Worm (Caenorhabditis elegans): ENCODE results near the gene T24E12.6.

The T24E12.6 gene

DNA sequence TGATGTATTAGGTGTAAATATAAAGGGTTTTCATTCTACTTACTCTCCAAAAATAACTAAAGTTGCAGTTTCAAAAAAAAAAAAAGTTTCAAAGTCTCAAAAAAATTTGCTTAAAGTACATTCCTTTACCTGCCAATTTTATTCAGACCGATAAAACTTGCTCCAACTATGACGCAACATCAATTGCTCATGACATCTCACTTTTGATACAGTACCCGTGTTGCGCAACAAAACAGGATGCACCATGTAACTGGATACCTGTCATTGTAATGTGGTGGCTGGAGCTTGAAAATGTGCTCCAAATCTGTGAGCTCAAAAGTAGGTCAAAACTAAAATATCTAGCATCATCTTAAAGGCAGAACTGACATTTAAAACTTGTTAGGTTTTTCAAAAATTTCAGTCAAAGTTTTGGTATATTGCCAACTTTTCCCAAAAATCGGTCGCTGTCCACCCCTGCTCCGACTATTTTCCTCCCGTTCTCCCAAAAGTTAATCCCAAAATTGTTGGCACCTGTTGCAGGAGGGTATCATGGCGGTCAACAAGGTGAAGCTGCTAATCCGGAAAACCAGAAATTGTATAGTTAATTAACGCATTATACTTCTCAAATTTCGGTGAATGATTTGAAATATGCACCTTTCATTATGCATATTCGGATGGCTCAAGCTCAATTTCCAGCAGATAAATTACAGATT lies 21.0 kb upstream of the T24E12.6 start, which contains the start of gene T24E12.2:
Gene T24E12.2, plus strand, starts transcription at position 642 of the 692 bp plus-strand sequence.
- TF ChIP-seq W03F9.2 (tag; optimal IDR thresholded peaks at IDR 0.05) (no peak), him-1 (tag; optimal IDR thresholded peaks at IDR 0.05) (no peak), dao-5 (tag; optimal IDR thresholded peaks at IDR 0.05) (no peak)

DNA sequence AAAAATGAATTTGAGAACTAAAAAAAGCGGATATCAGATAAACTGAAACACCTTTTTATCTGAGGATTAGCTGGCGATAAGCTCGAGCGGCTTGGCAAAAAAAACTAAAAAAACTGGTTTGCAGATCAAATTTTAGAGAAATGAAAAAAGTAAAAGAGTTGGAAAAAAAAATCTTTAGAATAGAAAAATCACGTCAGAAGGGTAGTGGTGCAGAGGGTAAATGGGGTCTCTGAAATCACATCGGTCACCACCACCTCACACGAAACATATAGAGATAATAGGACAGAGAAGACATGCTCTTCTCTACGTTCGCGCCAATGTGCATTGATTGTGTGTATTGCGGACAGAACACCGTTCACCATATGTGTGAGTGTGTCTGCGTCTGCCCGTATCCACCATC lies 19.7 kb upstream of the T24E12.6 start:
- TF ChIP-seq W03F9.2 (tag; optimal IDR thresholded peaks at IDR 0.05) (no peak), dao-5 (tag; optimal IDR thresholded peaks at IDR 0.05) (no peak), him-1 (tag; optimal IDR thresholded peaks at IDR 0.05) (no peak)

DNA sequence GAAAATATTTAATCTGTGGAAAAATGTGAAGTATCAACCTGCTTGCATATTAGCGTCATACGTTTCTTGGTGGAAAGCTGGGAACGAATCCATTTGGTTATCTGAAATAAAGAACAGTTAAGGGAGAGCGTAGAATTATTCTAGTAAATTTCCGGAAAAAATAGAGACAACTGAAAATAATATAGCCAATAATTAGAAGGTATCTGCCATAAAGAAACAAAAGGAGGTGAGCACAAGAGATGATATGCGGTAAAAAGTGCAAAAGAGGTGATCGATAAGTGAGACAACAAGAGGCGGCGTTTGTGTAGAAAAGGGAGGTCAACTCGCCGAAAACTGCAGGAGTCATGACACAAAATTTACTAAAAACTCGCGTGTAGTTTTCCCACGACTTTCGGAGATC lies 18.0 kb upstream of the T24E12.6 start, which contains the start of gene T24E12.11:
Gene T24E12.11, minus strand, starts transcription at position 101 of the 400 bp plus-strand sequence.
- TF ChIP-seq him-1 (tag; optimal IDR thresholded peaks at IDR 0.05) (no peak), dao-5 (tag; optimal IDR thresholded peaks at IDR 0.05) (no peak), W03F9.2 (tag; optimal IDR thresholded peaks at IDR 0.05) (no peak)

DNA sequence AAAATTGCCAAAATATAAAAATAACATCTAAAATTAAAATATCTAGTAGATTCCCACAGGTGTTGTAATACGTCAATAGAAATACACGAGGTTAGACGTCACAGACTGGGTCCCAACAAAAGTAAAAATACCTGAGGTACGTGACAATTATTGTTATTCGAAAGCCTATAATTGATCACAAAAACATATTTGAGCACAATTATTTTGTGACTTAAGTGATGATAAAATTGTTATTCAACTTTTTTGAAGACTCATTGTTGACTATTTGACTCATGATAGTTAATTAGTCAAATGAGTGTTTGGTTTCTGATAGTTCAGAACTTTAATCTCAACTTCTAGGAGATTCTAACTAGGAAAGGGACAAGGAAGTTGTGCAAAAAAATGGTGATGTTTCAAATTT lies 16.3 kb upstream of the T24E12.6 start:
- TF ChIP-seq dao-5 (tag; optimal IDR thresholded peaks at IDR 0.05) = no peak
- no peak for TF ChIP-seq him-1 (tag; optimal IDR thresholded peaks at IDR 0.05)
- no peak for TF ChIP-seq W03F9.2 (tag; optimal IDR thresholded peaks at IDR 0.05)

DNA sequence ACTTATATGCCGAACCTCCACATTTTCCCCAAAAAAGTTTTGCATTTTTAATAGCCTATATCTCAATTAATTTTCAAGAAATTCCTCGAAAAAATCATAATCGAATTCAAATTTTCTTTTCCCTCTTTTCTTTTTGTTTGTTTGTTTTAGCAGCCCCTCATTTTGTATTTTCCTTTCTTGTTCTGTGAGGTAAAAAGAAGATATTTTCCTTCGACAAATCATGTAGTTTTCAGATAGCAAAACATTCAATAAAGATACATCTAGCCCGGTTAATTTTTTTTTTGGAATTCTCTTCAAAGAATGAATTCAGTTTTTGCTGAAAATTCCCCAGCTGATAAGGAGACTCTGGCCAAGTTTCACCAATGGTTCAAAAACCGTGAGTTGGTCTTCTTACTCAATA lies 14.2 kb upstream of the T24E12.6 start, which contains the start of gene T24E12.3:
Gene T24E12.3, plus strand, starts transcription at position 301 of the 400 bp plus-strand sequence.
- no peak for TF ChIP-seq dao-5 (tag; optimal IDR thresholded peaks at IDR 0.05)
- no peak for TF ChIP-seq him-1 (tag; optimal IDR thresholded peaks at IDR 0.05)
- no peak for TF ChIP-seq W03F9.2 (tag; optimal IDR thresholded peaks at IDR 0.05)

DNA sequence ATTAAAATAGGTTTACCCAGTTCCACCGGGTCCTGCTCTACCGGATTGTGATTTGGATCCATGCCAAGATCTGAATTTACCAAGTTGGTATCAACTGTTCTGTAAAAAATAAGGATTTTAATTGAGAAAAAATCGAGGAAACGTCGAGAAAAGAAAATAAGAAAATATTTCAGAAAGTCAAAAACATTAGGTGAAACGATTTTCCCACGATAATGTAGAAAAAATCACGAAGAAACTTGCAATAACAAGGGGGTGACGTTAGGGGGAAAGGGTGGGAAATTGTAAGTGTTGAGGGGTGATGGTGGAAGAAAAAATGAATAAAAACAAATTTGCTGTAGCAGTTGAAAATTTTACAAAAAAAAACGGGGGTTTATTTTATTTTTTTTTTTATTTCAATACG lies 11.6 kb upstream of the T24E12.6 start, which contains the start of gene T24E12.10:
Gene T24E12.10, minus strand, starts transcription at position 101 of the 400 bp plus-strand sequence.
- no peak for TF ChIP-seq W03F9.2 (tag; optimal IDR thresholded peaks at IDR 0.05)
- no peak for TF ChIP-seq dao-5 (tag; optimal IDR thresholded peaks at IDR 0.05)
- TF ChIP-seq him-1 (tag; optimal IDR thresholded peaks at IDR 0.05) = no peak

DNA sequence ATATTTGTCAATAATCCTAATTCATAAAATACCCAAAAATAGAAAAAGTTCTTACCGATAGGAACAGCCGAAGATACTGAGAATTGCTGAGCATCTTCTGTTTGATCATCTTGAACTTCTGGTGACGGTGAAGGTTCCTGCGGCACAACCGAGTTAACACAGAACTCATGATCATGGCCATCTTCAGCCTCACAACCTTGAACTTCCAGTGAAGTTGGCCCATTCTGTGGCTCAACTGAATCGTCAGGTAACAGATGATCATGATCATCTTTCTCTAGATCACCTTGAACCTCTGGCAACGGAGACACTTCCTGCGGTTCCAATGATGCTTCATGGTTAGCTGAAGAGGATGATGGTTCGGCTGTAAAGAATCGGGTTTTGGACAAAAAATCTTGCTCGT lies 10.1 kb upstream of the T24E12.6 start:
- TF ChIP-seq him-1 (tag; optimal IDR thresholded peaks at IDR 0.05) = no peak
- no peak for TF ChIP-seq W03F9.2 (tag; optimal IDR thresholded peaks at IDR 0.05)
- TF ChIP-seq dao-5 (tag; optimal IDR thresholded peaks at IDR 0.05) = no peak

DNA sequence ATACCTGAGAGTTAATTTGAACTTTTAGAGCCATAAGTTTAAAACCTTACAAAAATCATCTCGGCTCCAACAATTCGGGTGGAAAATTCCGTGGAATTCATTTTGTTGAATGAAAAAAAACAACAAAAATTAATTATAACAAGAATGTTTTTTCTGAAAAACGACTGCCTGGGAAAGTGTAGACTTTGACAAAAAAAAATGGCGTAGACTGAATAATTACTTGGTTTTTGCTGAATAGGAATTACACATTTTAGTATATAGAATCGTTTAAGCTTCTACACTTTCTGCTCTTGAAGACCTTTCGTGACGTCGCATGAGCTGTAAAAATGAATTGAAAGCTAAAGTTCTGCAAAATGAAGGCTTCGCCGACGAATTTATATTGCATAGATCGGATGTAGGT lies 3.0 kb upstream of the T24E12.6 start, which contains the start of gene srx-112:
Gene srx-112, minus strand, starts transcription at position 101 of the 400 bp plus-strand sequence.
- TF ChIP-seq him-1 (tag; optimal IDR thresholded peaks at IDR 0.05) = no peak
- no peak for TF ChIP-seq W03F9.2 (tag; optimal IDR thresholded peaks at IDR 0.05)
- TF ChIP-seq dao-5 (tag; optimal IDR thresholded peaks at IDR 0.05) = no peak

DNA sequence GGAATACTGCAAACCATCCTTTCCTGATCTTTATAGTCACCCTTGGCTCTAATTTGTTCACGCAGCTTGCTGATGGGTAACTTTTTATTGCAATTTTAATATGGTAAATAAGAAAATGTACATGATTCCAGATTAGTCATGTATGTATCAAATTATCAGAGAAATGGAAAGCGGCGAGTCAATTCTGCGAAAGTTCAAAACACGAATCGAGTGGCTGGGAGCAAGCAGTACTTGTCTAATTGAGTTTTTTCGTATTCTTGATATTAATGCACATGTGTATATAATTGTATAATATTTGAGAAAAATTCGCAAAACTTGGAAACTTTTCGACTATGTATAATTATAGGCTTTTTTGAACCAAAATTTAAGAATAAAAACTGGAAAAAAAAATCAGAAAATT lies 2.5 kb downstream of the T24E12.6 start, which contains the start of gene T24E12.12:
Gene T24E12.12, plus strand, starts transcription at position 281 of the 400 bp plus-strand sequence.
- TF ChIP-seq dao-5 (tag; optimal IDR thresholded peaks at IDR 0.05) (no peak), him-1 (tag; optimal IDR thresholded peaks at IDR 0.05) (no peak), W03F9.2 (tag; optimal IDR thresholded peaks at IDR 0.05) (no peak)

DNA sequence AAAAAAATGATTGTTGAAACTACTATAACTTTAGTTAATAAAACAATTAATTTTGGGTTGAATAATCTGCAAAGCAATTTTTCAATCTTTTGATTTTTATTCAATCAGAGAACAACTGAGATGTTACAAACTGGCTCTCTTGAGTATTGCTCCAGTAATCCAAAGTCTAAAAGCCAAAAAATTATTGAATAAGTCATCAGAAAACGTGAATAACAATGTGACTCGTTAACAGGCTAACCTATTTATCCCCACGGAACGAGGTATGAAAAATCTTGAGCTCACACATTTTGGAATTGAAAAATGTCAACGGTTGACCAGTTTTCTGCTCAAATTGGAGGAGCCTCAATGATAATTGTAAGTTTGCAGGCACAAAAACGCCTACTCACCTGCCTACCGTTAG lies 4.0 kb downstream of the T24E12.6 start, which contains the start of gene srx-111:
Gene srx-111, plus strand, starts transcription at position 301 of the 400 bp plus-strand sequence.
- TF ChIP-seq dao-5 (tag; optimal IDR thresholded peaks at IDR 0.05) = no peak
- no peak for TF ChIP-seq him-1 (tag; optimal IDR thresholded peaks at IDR 0.05)
- TF ChIP-seq W03F9.2 (tag; optimal IDR thresholded peaks at IDR 0.05) = no peak

DNA sequence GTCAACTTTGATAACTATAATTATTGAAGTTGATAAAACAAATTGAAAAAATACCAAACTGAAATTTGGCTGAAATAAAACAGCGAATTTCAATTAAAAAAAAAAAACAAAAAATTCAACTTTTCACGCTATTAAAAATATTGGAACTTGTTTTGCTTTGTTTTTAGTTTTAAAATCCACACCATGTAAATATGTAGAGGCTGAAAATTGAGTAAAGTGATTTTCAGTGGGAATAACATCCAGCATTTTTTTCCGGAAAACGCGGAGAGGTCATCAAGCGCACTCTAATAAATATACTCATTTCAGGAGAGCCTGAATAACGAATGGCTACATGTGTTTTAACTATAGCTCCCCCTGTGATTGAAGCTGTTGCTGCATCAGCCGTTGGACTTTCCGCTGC lies 7.9 kb downstream of the T24E12.6 start, which contains the start of gene rcd-1:
Gene rcd-1, plus strand, starts transcription at position 301 of the 400 bp plus-strand sequence.
- no peak for TF ChIP-seq dao-5 (tag; optimal IDR thresholded peaks at IDR 0.05)
- TF ChIP-seq him-1 (tag; optimal IDR thresholded peaks at IDR 0.05) = no peak
- TF ChIP-seq W03F9.2 (tag; optimal IDR thresholded peaks at IDR 0.05) = no peak

DNA sequence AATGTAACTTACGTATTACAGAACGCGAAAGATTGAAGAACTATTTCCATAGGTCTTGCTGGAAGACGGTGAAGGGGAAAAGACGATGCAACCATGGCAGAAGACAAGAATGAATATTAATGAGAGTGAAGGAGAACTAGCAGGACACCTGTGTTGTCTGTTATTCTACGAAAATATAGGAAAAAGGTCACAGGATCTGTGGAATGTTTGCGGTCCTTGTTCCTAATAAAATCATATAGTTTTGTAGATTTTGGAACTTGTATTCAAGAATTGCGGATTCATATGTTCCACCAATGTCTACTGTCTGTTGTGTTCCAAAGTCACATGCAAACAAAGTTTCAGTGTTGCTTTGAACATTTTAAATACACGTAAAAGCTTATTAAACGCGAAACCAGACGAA lies 9.3 kb downstream of the T24E12.6 start, which contains the start of gene sdz-11:
Gene sdz-11, minus strand, starts transcription at position 101 of the 400 bp plus-strand sequence.
- TF ChIP-seq W03F9.2 (tag; optimal IDR thresholded peaks at IDR 0.05) (no peak), dao-5 (tag; optimal IDR thresholded peaks at IDR 0.05) (no peak), him-1 (tag; optimal IDR thresholded peaks at IDR 0.05) (no peak)

DNA sequence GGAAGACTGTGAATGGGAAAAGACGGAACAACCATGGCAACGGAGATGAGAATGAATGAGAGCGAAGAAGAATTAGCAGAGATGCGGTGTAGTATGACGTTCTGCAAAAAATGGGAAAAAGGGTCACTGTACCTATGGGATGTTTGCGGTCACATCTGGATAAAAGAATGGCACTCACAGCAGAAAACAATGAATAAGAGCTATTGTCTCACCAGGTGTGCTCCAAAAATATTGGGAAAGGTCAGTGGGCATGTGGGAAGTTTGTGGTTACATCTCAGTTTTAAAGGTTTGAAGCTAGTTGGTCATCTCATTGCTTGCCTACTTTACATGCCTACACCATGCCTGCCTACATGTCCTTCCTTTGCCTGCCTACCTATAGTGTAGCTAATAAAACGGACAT lies 10.8 kb downstream of the T24E12.6 start, which contains the start of gene fbxb-91:
Gene fbxb-91, minus strand, starts transcription at position 101 of the 400 bp plus-strand sequence.
- TF ChIP-seq him-1 (tag; optimal IDR thresholded peaks at IDR 0.05) = no peak
- no peak for TF ChIP-seq dao-5 (tag; optimal IDR thresholded peaks at IDR 0.05)
- no peak for TF ChIP-seq W03F9.2 (tag; optimal IDR thresholded peaks at IDR 0.05)

DNA sequence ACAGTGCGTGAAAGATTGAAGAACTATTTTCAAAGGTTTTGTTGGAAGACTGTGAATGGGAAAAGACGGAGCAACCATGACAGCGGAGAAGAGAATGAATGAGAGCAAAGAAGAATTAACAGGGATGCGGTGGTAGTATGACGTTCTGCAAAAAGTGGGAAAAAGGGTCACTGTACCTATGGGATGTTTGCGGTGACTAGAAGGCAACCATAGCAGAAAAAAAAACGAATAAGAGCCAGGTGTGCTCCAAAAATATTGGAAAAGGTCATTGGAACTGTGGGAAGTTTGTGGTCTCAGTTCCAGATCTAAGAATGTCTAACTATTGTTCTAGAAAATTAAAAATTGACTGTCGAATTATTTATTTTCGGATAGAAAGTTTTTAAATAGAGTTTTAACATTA lies 12.8 kb downstream of the T24E12.6 start, which contains the start of gene fbxb-90:
Gene fbxb-90, minus strand, starts transcription at position 101 of the 400 bp plus-strand sequence.
- no peak for TF ChIP-seq him-1 (tag; optimal IDR thresholded peaks at IDR 0.05)
- no peak for TF ChIP-seq W03F9.2 (tag; optimal IDR thresholded peaks at IDR 0.05)
- no peak for TF ChIP-seq dao-5 (tag; optimal IDR thresholded peaks at IDR 0.05)

All from whole organism, L4/young adult.